Worm (Caenorhabditis elegans): Measurements from ENCODE around the gene clec-230.

DNA sequence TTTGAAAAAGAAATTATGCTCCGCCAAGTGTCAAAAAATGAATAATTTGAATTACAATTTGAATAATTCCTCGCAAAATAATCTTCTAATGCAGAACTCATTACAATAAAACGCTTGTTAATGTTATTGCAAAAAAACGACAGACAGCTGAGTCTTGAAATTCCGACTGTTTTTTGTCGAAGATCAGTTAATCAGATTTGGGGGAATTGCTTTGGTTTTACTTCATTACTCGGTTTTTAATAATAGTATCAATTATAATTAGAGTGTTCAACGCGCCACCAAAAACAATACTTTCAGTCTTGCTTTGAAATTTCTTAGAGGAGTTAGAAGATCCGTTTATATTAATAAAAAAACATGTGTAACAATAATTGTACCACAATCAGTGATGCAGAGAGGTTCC, 29.0 kb upstream of the clec-230 start, which contains the start of gene srh-122:
- TF ChIP-seq flt-1 (GFP tag; IDR thresholded peaks at IDR 0.05) = no peak
- TF ChIP-seq klf-2 (GFP tag; conservative IDR thresholded peaks at IDR 0.05) = no peak
- no peak for TF ChIP-seq cog-1 (tag; optimal IDR thresholded peaks at IDR 0.05)
- no peak for TF ChIP-seq tab-1 (GFP tag; IDR thresholded peaks at IDR 0.05)
- TF ChIP-seq ztf-29 (GFP tag; IDR thresholded peaks at IDR 0.05) = no peak
- TF ChIP-seq med-1 (GFP tag; optimal IDR thresholded peaks at IDR 0.05; ENCODE audit: insufficient read depth) = no peak
